Fruit fly (Drosophila melanogaster) whole organism, prepupa: Measurements from ENCODE around the gene Pi3K21B.

Experiments
- CG32006 ChIP-seq: fragments of 200-800 bp; sonication (Bioruptor generic); optimal IDR thresholded peaks from 3 replicates; lab custom pipeline; 2017; ENCODE audit warnings: missing biosample characterization, mild to moderate bottlenecking, missing genetic modification characterization
- Ets96B ChIP-seq: fragments of 200-800 bp; optimal IDR thresholded peaks from 2 replicates; lab custom pipeline; 2019; ENCODE audit warnings: missing biosample characterization, mild to moderate bottlenecking, missing genetic modification characterization, moderate library complexity
- OdsH ChIP-seq: fragments of 200-800 bp; sonication (Bioruptor generic); optimal IDR thresholded peaks from 3 replicates; lab custom pipeline; 2016; ENCODE audit warnings: missing biosample characterization, missing genetic modification characterization
- Sox14 ChIP-seq: fragments of 200-800 bp; sonication (Bioruptor generic); optimal IDR thresholded peaks from 3 replicates; lab custom pipeline; 2016; ENCODE audit warnings: missing biosample characterization, missing genetic modification characterization
- esn ChIP-seq: fragments of 200-800 bp; sonication (Bioruptor generic); optimal IDR thresholded peaks from 2 replicates; lab custom pipeline; 2016; ENCODE audit warnings: missing biosample characterization, mild to moderate bottlenecking, missing genetic modification characterization, moderate library complexity
- fd59A ChIP-seq: fragments of 200-800 bp; sonication (Bioruptor generic); optimal IDR thresholded peaks from 2 replicates; lab custom pipeline; 2017; ENCODE audit warnings: missing biosample characterization, mild to moderate bottlenecking, missing genetic modification characterization, missing genetic modification reagents

- TF ChIP-seq fd59A = no peak
- TF ChIP-seq OdsH (GFP tag; lab: Kevin White, UChicago) = no peak
- TF ChIP-seq esn (GFP tag; lab: Kevin White, UChicago) = no peak
- TF ChIP-seq Sox14 (GFP tag; lab: Kevin White, UChicago) = no peak
- TF ChIP-seq CG32006 = no peak
- no peak for TF ChIP-seq Ets96B (tag; lab: Kevin White, UChicago)
Measured at dm6 chr2L:321148-321547, 23.5 kb downstream of the Pi3K21B start, which contains the start of gene CG11911.
